Fruit fly (Drosophila melanogaster): ENCODE measurements around the gene eIF3g1.

DNA sequence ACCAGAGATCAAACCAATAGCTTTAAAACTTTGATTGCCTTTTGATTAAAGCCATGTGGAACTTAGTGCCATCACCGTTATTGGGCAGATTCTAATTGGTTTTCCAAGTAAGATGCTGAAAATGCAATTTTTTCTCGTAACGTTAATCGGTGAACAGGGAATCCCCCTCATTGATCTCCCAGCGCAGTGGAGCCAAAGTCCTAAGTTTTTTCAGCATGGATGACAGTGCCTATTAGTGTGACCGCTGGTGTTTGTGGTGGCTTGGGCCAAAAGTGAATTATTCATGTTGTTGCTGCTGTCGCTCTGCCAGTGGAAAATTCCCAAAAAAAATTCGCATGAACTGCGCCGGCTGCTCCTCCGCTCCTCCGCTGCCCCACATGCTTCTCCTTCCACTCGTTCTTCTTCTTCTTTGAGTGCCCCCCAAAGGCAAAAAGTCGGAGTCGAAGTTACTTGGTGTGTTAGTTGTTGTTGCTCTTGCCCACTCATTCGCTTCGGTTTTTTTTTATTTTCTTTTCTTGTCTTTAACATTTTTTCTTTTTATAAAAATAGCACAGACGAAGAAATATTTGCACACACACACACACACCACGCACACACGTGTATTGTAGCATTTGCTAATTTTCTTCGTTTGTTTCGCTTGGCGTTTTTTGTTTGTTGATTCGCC lies 37.9 kb upstream of the eIF3g1 start:
- no peak for TF ChIP-seq CG8478 (optimal IDR thresholded peaks at IDR 0.05)
- no peak for TF ChIP-seq CTCF (optimal IDR thresholded peaks at IDR 0.05)

Data from S2 (cell line).